Worm (Caenorhabditis elegans) whole organism, L4 larva: Measurements from ENCODE around the gene odr-7.

Experiments used
- daf-19 ChIP-seq: fragments of 200-800 bp; sonication (Bioruptor generic); conservative IDR thresholded peaks from 2 replicates; pipeline ENCODE4 v1.3.6; 2022; ENCODE audit warnings: missing genetic modification characterization, missing compliant biosample characterization
- mxl-3 ChIP-seq: fragments of 200-800 bp; sonication (Bioruptor generic); optimal IDR thresholded peaks from 2 replicates; lab custom pipeline; 2018; ENCODE audit warnings: mild to moderate bottlenecking, missing genetic modification characterization, missing compliant biosample characterization
- nhr-11 ChIP-seq: fragments of 150-350 bp; optimal IDR thresholded peaks from 2 replicates; lab custom pipeline; 2014; ENCODE audit warnings: missing biosample characterization, missing genetic modification characterization

ce11 chrX:12484749-12485148 is 23.3 kb upstream of the odr-7 start, which contains the start of gene tbc-13:
- TF ChIP-seq mxl-3 (GFP tag; lab: Kevin White, UChicago) (no peak), nhr-11 (tag; lab: Kevin White, UChicago) (no peak), daf-19 (GFP tag; lab: Robert Waterston, UW) (no peak)
